Worm (Caenorhabditis elegans): ENCODE measurements around the gene pdcd-2.

pdcd-2 gene

ce11 chrIII:4426711-4427218 is 8.9 kb upstream of the pdcd-2 start (continued):
- TF ChIP-seq lin-29 (GFP tag; IDR thresholded peaks at IDR 0.05), result peak; percentile 46; the same call in 1 of the 2 replicates
- TF ChIP-seq D1046.2 (GFP tag; IDR thresholded peaks at IDR 0.05), result peak; percentile 91

ce11 chrIII:4419117-4419978 is 1.5 kb upstream of the pdcd-2 start, which contains the start of the genes R07E5.7 and cku-80:
Gene R07E5.7 (minus strand): TSS chrIII:4419167.
Gene cku-80 (plus strand): TSS chrIII:4419848.
- TF ChIP-seq dmd-6 (GFP tag; IDR thresholded peaks at IDR 0.05) (peak; percentile 40; the same call in 1 of the 2 replicates), hlh-11 (tag; optimal IDR thresholded peaks at IDR 0.05) (peak; percentile 55), pha-4 (GFP tag; IDR thresholded peaks at IDR 0.05) (no peak), pha-4 (tag; optimal IDR thresholded peaks at IDR 0.05) (no peak), ceh-44 (GFP tag; IDR thresholded peaks at IDR 0.05) (no peak), nhr-6 (tag; optimal IDR thresholded peaks at IDR 0.05) (no peak), hmg-1.1 (GFP tag; IDR thresholded peaks at IDR 0.05) (peak; percentile 42; the same call in 1 of the 2 replicates), daf-16 (GFP tag; optimal IDR thresholded peaks at IDR 0.05) (no peak), daf-16 (tag; optimal IDR thresholded peaks at IDR 0.05) (peak; percentile 36), dpl-1 (GFP tag; optimal IDR thresholded peaks at IDR 0.05) (peak; percentile 88), Y105C5A.15 (GFP tag; IDR thresholded peaks at IDR 0.05) (no peak), unc-39 (tag; optimal IDR thresholded peaks at IDR 0.05) (no peak), daf-19 (GFP tag; conservative IDR thresholded peaks at IDR 0.05) (0 out of 2 replicates have a peak, but pooled peaks have one; percentile 35), lin-38 (GFP tag; IDR thresholded peaks at IDR 0.05) (peak; percentile 70), lsy-2 (tag; optimal IDR thresholded peaks at IDR 0.05) (peak in 1 of 2 experiments; percentile 80), rbr-2 (tag; optimal IDR thresholded peaks at IDR 0.05) (peak; percentile 55), mdl-1 (tag; optimal IDR thresholded peaks at IDR 0.05) (peak in 1 of 2 experiments; percentile 15), hlh-30 (tag; optimal IDR thresholded peaks at IDR 0.05; ENCODE audit: insufficient read depth) (peak; percentile 92), dve-1 (tag; optimal IDR thresholded peaks at IDR 0.05; ENCODE audit: insufficient read depth) (peak; percentile 64), lin-13 (GFP tag; optimal IDR thresholded peaks at IDR 0.05) (peak; percentile 19), zfp-3 (GFP tag; conservative IDR thresholded peaks at IDR 0.05) (no peak), nhr-28 (tag; optimal IDR thresholded peaks at IDR 0.05) (peak; percentile 39), ama-1 (optimal IDR thresholded peaks at IDR 0.05) (peak; percentile 27), ztf-7 (tag; optimal IDR thresholded peaks at IDR 0.05) (peak; percentile 47), duxl-1 (tag; optimal IDR thresholded peaks at IDR 0.05; ENCODE audit: poor library complexity) (peak; percentile 25), hif-1 (tag; optimal IDR thresholded peaks at IDR 0.05) (peak in 1 of 2 experiments; percentile 72), mes-2 (tag; optimal IDR thresholded peaks at IDR 0.05; ENCODE audit: poor library complexity, severe bottlenecking) (peak; percentile 76), nhr-48 (tag; optimal IDR thresholded peaks at IDR 0.05) (peak; percentile 17), mep-1 (tag; optimal IDR thresholded peaks at IDR 0.05) (peak; percentile 70), lin-15B (tag; optimal IDR thresholded peaks at IDR 0.05) (peak; percentile 33), F26F4.8 (GFP tag; conservative IDR thresholded peaks at IDR 0.05) (no peak), nhr-77 (tag; optimal IDR thresholded peaks at IDR 0.05) (peak; percentile 17)

ce11 chrIII:4415135-4415534 is 2.7 kb downstream of the pdcd-2 start, which contains the start of gene R07E5.11:
Gene R07E5.11 (minus strand): TSS chrIII:4415235.
- TF ChIP-seq cey-2 (tag; optimal IDR thresholded peaks at IDR 0.05; ENCODE audit: borderline replicate concordance, insufficient read depth), result no peak
- TF ChIP-seq ZK337.2 (GFP tag; IDR thresholded peaks at IDR 0.05), result no peak
- no peak for TF ChIP-seq pqm-1 (tag; optimal IDR thresholded peaks at IDR 0.05)
- no peak for TF ChIP-seq nhr-41 (GFP tag; IDR thresholded peaks at IDR 0.05)
- no peak for TF ChIP-seq nhr-42 (GFP tag; IDR thresholded peaks at IDR 0.05)
- TF ChIP-seq R02D3.7 (tag; optimal IDR thresholded peaks at IDR 0.05), result no peak
- TF ChIP-seq set-16 (GFP tag; IDR thresholded peaks at IDR 0.05), result no peak
- TF ChIP-seq zfp-3 (GFP tag; conservative IDR thresholded peaks at IDR 0.05), result no peak
- no peak for TF ChIP-seq lin-39 (tag; optimal IDR thresholded peaks at IDR 0.05)
- TF ChIP-seq T26A8.4 (GFP tag; IDR thresholded peaks at IDR 0.05), result no peak
- TF ChIP-seq mes-2 (tag; optimal IDR thresholded peaks at IDR 0.05; ENCODE audit: poor library complexity, severe bottlenecking), result no peak
- TF ChIP-seq lin-13 (GFP tag; optimal IDR thresholded peaks at IDR 0.05), result no peak
- TF ChIP-seq Y5F2A.4 (GFP tag; optimal IDR thresholded peaks at IDR 0.05), result no peak
- TF ChIP-seq unc-39 (tag; optimal IDR thresholded peaks at IDR 0.05), result no peak

Data from whole organism, L4 larva.